Fruit fly (Drosophila melanogaster) whole organism, pupa: ENCODE results near the gene CG31287.

Source experiments
- CG10348 ChIP-seq: fragments of 200-800 bp; sonication (Bioruptor generic); IDR thresholded peaks from 2 replicates; pipeline ENCODE4 v1.3.6; 2022; ENCODE audit warnings: missing biosample characterization, missing genetic modification characterization
- CG12605 ChIP-seq: fragments of 200-800 bp; sonication (Bioruptor generic); IDR thresholded peaks from 2 replicates; pipeline ENCODE4 v1.3.6; 2022; ENCODE audit warnings: missing biosample characterization, missing genetic modification characterization
- CG13204 ChIP-seq: fragments of 200-800 bp; sonication (Bioruptor generic); optimal IDR thresholded peaks from 2 replicates; lab custom pipeline; 2018; ENCODE audit warnings: missing biosample characterization, mild to moderate bottlenecking, missing genetic modification characterization, moderate library complexity
- CG14655 ChIP-seq: fragments of 200-800 bp; sonication (Bioruptor generic); optimal IDR thresholded peaks from 3 replicates; lab custom pipeline; 2017; ENCODE audit warnings: mild to moderate bottlenecking, missing biosample characterization, missing genetic modification reagents, missing genetic modification characterization
- CG15710 ChIP-seq: fragments of 200-800 bp; sonication (Bioruptor generic); optimal IDR thresholded peaks from 2 replicates; lab custom pipeline; 2018; ENCODE audit warnings: missing biosample characterization, mild to moderate bottlenecking, missing genetic modification characterization, moderate library complexity
- CG17806 ChIP-seq: fragments of 200-800 bp; sonication (Bioruptor generic); optimal IDR thresholded peaks from 2 replicates; lab custom pipeline; 2018; ENCODE audit warnings: missing biosample characterization, mild to moderate bottlenecking, missing genetic modification characterization, moderate library complexity
- CG32121 ChIP-seq: fragments of 200-800 bp; sonication (Bioruptor generic); IDR thresholded peaks from 2 replicates; pipeline ENCODE4 v1.3.6; 2022; ENCODE audit warnings: missing biosample characterization, missing genetic modification characterization
- CG34367 ChIP-seq: fragments of 200-800 bp; sonication (Bioruptor generic); optimal IDR thresholded peaks from 2 replicates; lab custom pipeline; 2018; ENCODE audit warnings: missing biosample characterization, mild to moderate bottlenecking, missing genetic modification characterization
- CG4496 ChIP-seq: fragments of 200-800 bp; sonication (Bioruptor generic); IDR thresholded peaks from 3 replicates; pipeline ENCODE4 v1.3.6; 2022; ENCODE audit warnings: missing biosample characterization, missing genetic modification characterization
- CG8159 ChIP-seq: fragments of 200-800 bp; sonication (Bioruptor generic); optimal IDR thresholded peaks from 3 replicates; lab custom pipeline; 2018; ENCODE audit warnings: missing biosample characterization, mild to moderate bottlenecking, missing genetic modification characterization, moderate library complexity
- CG8301 ChIP-seq: fragments of 200-800 bp; sonication (Bioruptor generic); optimal IDR thresholded peaks from 2 replicates; lab custom pipeline; 2018; ENCODE audit warnings: missing biosample characterization, mild to moderate bottlenecking, missing genetic modification characterization
- CG9948 ChIP-seq: fragments of 200-800 bp; sonication (Bioruptor generic); optimal IDR thresholded peaks from 2 replicates; lab custom pipeline; 2018; ENCODE audit warnings: missing biosample characterization, mild to moderate bottlenecking, missing genetic modification characterization, moderate library complexity
- D1 ChIP-seq: fragments of 200-800 bp; sonication (Bioruptor generic); optimal IDR thresholded peaks from 2 replicates; lab custom pipeline; 2018; ENCODE audit warnings: missing biosample characterization, mild to moderate bottlenecking, missing genetic modification characterization, moderate library complexity
- EcR ChIP-seq: fragments of 200-800 bp; sonication (Bioruptor generic); optimal IDR thresholded peaks from 3 replicates; lab custom pipeline; 2019; ENCODE audit warnings: missing biosample characterization, missing genetic modification characterization, mild to moderate bottlenecking, moderate library complexity, missing genetic modification reagents
- Ets98B ChIP-seq: fragments of 200-800 bp; sonication (Bioruptor generic); IDR thresholded peaks from 2 replicates; pipeline ENCODE4 v1.3.6; 2022; ENCODE audit warnings: missing biosample characterization, missing genetic modification characterization
- Pif1A ChIP-seq: fragments of 200-800 bp; sonication (Bioruptor generic); optimal IDR thresholded peaks from 3 replicates; lab custom pipeline; 2016; ENCODE audit warnings: missing biosample characterization, missing genetic modification characterization
- Pif1B ChIP-seq: fragments of 200-800 bp; sonication (Bioruptor generic); optimal IDR thresholded peaks from 3 replicates; lab custom pipeline; 2016; ENCODE audit warnings: missing biosample characterization, missing genetic modification characterization
- Snoo ChIP-seq: fragments of 200-800 bp; sonication (Bioruptor generic); optimal IDR thresholded peaks from 3 replicates; lab custom pipeline; 2017; ENCODE audit warnings: missing biosample characterization, mild to moderate bottlenecking, missing genetic modification characterization, inconsistent platforms
- fd96Ca ChIP-seq: fragments of 200-800 bp; sonication (Bioruptor generic); IDR thresholded peaks from 3 replicates; pipeline ENCODE4 v1.3.6; 2022; ENCODE audit warnings: missing biosample characterization, missing genetic modification characterization
- gl ChIP-seq: fragments of 200-800 bp; sonication (Bioruptor generic); optimal IDR thresholded peaks from 2 replicates; lab custom pipeline; 2018; ENCODE audit warnings: missing biosample characterization, mild to moderate bottlenecking, missing genetic modification characterization
- rn ChIP-seq: fragments of 200-800 bp; sonication (Bioruptor generic); IDR thresholded peaks from 2 replicates; pipeline ENCODE4 v1.3.6; 2022; ENCODE audit warnings: missing biosample characterization, missing genetic modification characterization

Gene CG31287

dm6 chr3R:16217368-16217767 is 14.2 kb downstream of the CG31287 start:
- peak; percentile 37 for TF ChIP-seq CG15710 (tag; lab: Kevin White, UChicago)
- peak; percentile 18 for TF ChIP-seq CG17806
- peak; percentile 4 for TF ChIP-seq CG8301 (tag; lab: Kevin White, UChicago)
- TF ChIP-seq CG34367: no peak
- no peak for TF ChIP-seq CG13204 (GFP tag; lab: Kevin White, UChicago)
- TF ChIP-seq D1: no peak
- TF ChIP-seq Pif1A (GFP tag; lab: Kevin White, UChicago): no peak
- TF ChIP-seq CG9948 (tag; lab: Kevin White, UChicago): peak; percentile 32
- TF ChIP-seq CG32121 (GFP tag; lab: Robert Waterston, UW): no peak
- no peak for TF ChIP-seq rn
- peak; percentile 43 for TF ChIP-seq CG8159 (tag; lab: Kevin White, UChicago)
- TF ChIP-seq CG4496 (GFP tag; lab: Robert Waterston, UW): no peak
- TF ChIP-seq EcR (GFP tag; lab: Kevin White, UChicago): no peak
- peak; percentile 36 for TF ChIP-seq CG14655 (GFP tag; lab: Kevin White, UChicago)
- TF ChIP-seq fd96Ca (GFP tag; lab: Robert Waterston, UW): no peak
- no peak for TF ChIP-seq CG12605
- peak; percentile 36 for TF ChIP-seq Pif1B (GFP tag; lab: Kevin White, UChicago)
- TF ChIP-seq Snoo (tag; lab: Kevin White, UChicago): no peak
- no peak for TF ChIP-seq gl (tag; lab: Kevin White, UChicago)
- no peak for TF ChIP-seq CG10348 (GFP tag; lab: Robert Waterston, UW)
- no peak for TF ChIP-seq Ets98B (GFP tag; lab: Robert Waterston, UW)

DNA sequence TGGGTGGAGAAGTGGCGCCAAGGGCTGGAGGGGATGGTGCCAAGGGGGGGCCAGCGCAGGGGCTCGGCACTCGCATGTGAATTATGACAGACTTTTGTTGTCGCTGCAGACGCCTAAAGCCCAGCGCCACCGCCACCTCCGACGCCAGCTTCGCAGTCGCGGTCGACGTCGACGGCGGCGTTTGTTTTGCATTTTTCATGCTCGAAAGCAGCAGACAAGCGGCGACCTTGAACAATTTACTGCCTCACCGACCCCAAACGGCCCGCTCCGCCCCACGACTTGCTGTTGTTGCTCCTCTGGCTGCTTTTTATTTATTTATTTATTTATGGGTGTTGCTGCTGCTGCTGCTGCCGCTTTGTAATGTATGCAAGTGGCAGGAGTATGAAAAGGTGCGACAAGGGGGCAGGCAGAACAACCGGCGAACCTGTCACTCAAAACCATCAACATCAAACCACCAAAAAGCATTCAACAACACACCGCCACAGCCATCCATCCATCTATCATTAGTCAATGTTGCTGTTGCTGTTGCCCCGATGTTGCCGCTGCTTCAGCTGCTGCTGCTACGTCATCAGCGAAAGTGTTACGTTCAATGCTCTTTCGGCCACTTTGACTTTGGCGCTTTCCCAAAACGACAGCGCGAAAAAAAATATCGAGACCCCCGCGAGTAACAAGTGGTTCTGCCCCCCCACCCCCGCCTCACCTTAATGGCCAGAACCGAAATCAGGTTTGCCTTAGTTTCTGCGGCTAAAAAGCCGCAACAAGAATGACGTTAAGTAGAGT is 15.3 kb downstream of the CG31287 start:
- TF ChIP-seq CG34367 (no peak), CG10348 (GFP tag; lab: Robert Waterston, UW) (no peak), CG13204 (GFP tag; lab: Kevin White, UChicago) (peak; percentile 8), EcR (GFP tag; lab: Kevin White, UChicago) (peak; percentile 46), CG8159 (tag; lab: Kevin White, UChicago) (no peak)
- TF ChIP-seq, all 21 proteins: peak for 2

DNA sequence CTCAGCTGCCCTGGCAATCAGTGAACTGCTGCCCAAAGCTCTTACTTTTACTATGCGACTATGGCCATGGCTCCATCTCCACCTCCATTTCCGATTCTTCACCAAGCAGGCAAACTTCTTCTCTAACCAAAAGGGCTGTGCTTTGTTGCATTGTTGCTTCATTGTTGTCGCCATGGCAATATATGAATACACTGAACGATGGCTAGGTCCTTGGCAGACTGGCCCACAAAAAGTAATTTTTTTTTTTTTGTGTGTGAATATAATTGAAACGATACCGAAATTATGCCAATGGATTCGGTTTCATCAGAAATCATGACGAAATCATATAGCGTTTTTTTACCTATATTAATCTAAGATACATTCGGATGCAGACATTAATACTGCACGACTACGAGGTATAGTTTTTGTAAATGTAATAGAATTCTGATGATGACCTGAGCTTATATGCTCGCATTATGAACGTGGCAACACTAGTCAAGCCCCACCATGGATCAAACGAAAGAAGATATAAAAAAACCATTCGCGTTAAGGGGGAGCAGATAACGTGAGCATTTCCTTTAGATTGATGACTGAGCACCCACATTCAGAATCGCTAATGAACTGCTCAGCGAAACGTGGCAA is 17.0 kb downstream of the CG31287 start:
- no peak for TF ChIP-seq rn
- peak; percentile 24 for TF ChIP-seq CG14655 (GFP tag; lab: Kevin White, UChicago)

DNA sequence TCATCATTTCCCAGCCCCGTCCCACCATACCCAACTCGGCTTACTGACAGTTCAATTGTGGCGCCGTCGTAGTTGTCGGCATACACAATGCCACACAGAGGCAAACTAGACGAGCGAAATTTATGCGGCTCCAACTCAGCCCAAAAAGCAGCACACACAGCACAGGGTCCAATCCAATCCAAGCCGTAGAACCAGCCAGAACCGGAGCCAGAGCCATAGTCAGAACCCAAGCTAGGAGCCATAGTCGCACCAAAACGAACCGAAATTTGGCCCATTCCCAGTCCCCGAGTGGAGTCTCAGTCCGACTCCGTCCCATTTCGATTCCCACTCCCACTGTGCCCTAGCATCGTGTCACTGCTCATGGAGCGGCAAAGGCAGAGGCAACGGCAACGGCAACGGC is 17.7 kb downstream of the CG31287 start:
- TF ChIP-seq EcR (GFP tag; lab: Kevin White, UChicago): no peak
- TF ChIP-seq CG12605: no peak
- no peak for TF ChIP-seq CG17806
- TF ChIP-seq CG13204 (GFP tag; lab: Kevin White, UChicago): peak; percentile 35
- no peak for TF ChIP-seq CG8301 (tag; lab: Kevin White, UChicago)

- TF ChIP-seq fd96Ca (GFP tag; lab: Robert Waterston, UW) (no peak; the same call in 2 of the 3 replicates), CG34367 (peak; percentile 67), CG17806 (peak; percentile 71), Pif1A (GFP tag; lab: Kevin White, UChicago) (peak; percentile 67), EcR (GFP tag; lab: Kevin White, UChicago) (peak; percentile 61), CG13204 (GFP tag; lab: Kevin White, UChicago) (peak; percentile 38), Ets98B (GFP tag; lab: Robert Waterston, UW) (no peak; the same call in 1 of the 2 replicates), CG14655 (GFP tag; lab: Kevin White, UChicago) (peak; percentile 97), CG8159 (tag; lab: Kevin White, UChicago) (peak; percentile 91), CG12605 (peak; percentile 44), CG8301 (tag; lab: Kevin White, UChicago) (peak; percentile 85), Snoo (tag; lab: Kevin White, UChicago) (peak; percentile 91), D1 (peak; percentile 63), gl (tag; lab: Kevin White, UChicago) (no peak), CG4496 (GFP tag; lab: Robert Waterston, UW) (peak; percentile 76), rn (peak; percentile 29), CG32121 (GFP tag; lab: Robert Waterston, UW) (peak; percentile 71; the same call in 1 of the 2 replicates), Pif1B (GFP tag; lab: Kevin White, UChicago) (peak; percentile 42), CG15710 (tag; lab: Kevin White, UChicago) (peak; percentile 89), CG10348 (GFP tag; lab: Robert Waterston, UW) (peak; percentile 12; the same call in 1 of the 2 replicates), CG9948 (tag; lab: Kevin White, UChicago) (peak; percentile 92)
These were observed 18.5 kb downstream of the CG31287 start for dm6 chr3R:16221359-16222299.
